Fruit fly (Drosophila melanogaster): Measurements from ENCODE around the gene CG9395.

DNA sequence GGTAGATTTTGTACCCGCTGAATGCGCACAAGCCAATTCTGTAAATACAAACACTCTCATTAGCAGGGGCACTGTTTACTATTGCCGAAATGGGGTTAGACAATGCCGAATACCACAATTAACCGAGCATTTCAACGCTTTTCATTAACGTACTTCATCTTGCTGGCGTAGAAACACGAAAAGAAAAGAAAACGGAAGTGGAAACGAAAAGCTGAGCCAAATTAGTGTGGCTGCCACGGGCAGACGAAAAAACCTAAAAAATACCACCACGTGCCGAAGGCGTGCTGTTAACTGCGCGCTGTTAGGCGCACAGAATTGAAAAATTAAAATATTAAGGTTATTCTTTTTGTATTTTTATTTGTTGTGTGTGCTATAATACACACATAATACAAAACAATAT is 40.0 kb upstream of the CG9395 start, which contains the start of gene RpL24:
- TF ChIP-seq CG8478 (optimal IDR thresholded peaks at IDR 0.05) (no peak), EcR (GFP tag; optimal IDR thresholded peaks at IDR 0.05) (no peak), usp (GFP tag; optimal IDR thresholded peaks at IDR 0.05) (no peak), pan (optimal IDR thresholded peaks at IDR 0.05) (no peak)

Measured in whole organism.